Comparison of ENCODE assay signal across 1 worm cellular context in genomic region chrII:6913309-6913708, ce11.
A peak's percentile ranks its signal among the peaks of the same experiment; 100 is the strongest.
TF ChIP-seq lines count a peak whose summit lies in the region.

Gene cyn-10 (minus strand): TSS chrII:6913365.

TF ChIP-seq in whole organism, L4 larva, 104 proteins besides CTCF, POLR2A, EP300 and RAD21 (continued from another document):
- TF ChIP-seq madf-9 (GFP tag; conservative IDR thresholded peaks at IDR 0.05; lab: Robert Waterston, UW) (peak; percentile 83), nhr-102 (tag; optimal IDR thresholded peaks at IDR 0.05; lab: Kevin White, UChicago) (peak; percentile 66), vab-7 (GFP tag; IDR thresholded peaks at IDR 0.05; lab: Robert Waterston, UW) (no peak; the same call in 1 of the 2 replicates), hlh-11 (tag; optimal IDR thresholded peaks at IDR 0.05; lab: Kevin White, UChicago) (peak; percentile 39), lin-13 (GFP tag; optimal IDR thresholded peaks at IDR 0.05; lab: Kevin White, UChicago) (no peak), tra-1 (GFP tag; IDR thresholded peaks at IDR 0.05; lab: Robert Waterston, UW) (peak; percentile 81), saeg-2 (GFP tag; IDR thresholded peaks at IDR 0.05; lab: Robert Waterston, UW) (no peak), jun-1 (tag; optimal IDR thresholded peaks at IDR 0.05; lab: Kevin White, UChicago) (no peak), mxl-2 (GFP tag; conservative IDR thresholded peaks at IDR 0.05; lab: Robert Waterston, UW) (no peak), tag-97 (GFP tag; IDR thresholded peaks at IDR 0.05; lab: Robert Waterston, UW) (peak; percentile 91; the same call in 1 of the 2 replicates), attf-4 (tag; optimal IDR thresholded peaks at IDR 0.05; lab: Kevin White, UChicago) (no peak), daf-16 (GFP tag; optimal IDR thresholded peaks at IDR 0.05; lab: Kevin White, UChicago) (no peak), daf-16 (tag; optimal IDR thresholded peaks at IDR 0.05; lab: Kevin White, UChicago) (no peak), egl-27 (tag; optimal IDR thresholded peaks at IDR 0.05; lab: Kevin White, UChicago) (no peak), set-16 (GFP tag; IDR thresholded peaks at IDR 0.05; lab: Robert Waterston, UW) (no peak), F10B5.3 (tag; optimal IDR thresholded peaks at IDR 0.05; lab: Kevin White, UChicago) (peak; percentile 48), spr-1 (tag; optimal IDR thresholded peaks at IDR 0.05; lab: Kevin White, UChicago) (no peak), gei-8 (GFP tag; optimal IDR thresholded peaks at IDR 0.05; lab: Kevin White, UChicago) (no peak), D1046.2 (GFP tag; IDR thresholded peaks at IDR 0.05; lab: Robert Waterston, UW) (no peak; the same call in 1 of the 2 replicates)
